Fruit fly (Drosophila melanogaster): ENCODE measurements around the gene CG8960.

Gene CG8960

dm6 chr3L:2162019-2162418 lies 34.8 kb upstream of the CG8960 start (continued):
- TF ChIP-seq Sox15 (GFP tag; optimal IDR thresholded peaks at IDR 0.05) (peak; percentile 51), CG3919 (GFP tag; optimal IDR thresholded peaks at IDR 0.05) (peak; percentile 95), CG15336 (GFP tag; IDR thresholded peaks at IDR 0.05) (peak; percentile 97), CG11762 (GFP tag; optimal IDR thresholded peaks at IDR 0.05; ENCODE audit: insufficient read depth) (peak; percentile 83), topi (GFP tag; optimal IDR thresholded peaks at IDR 0.05) (peak; percentile 87), net (GFP tag; optimal IDR thresholded peaks at IDR 0.05) (peak; percentile 73), salr (GFP tag; optimal IDR thresholded peaks at IDR 0.05) (peak; percentile 1 to 81), Lpt (GFP tag; optimal IDR thresholded peaks at IDR 0.05) (peak; percentile 91), CG10631 (GFP tag; optimal IDR thresholded peaks at IDR 0.05) (peak; percentile 78), CG10669 (GFP tag; optimal IDR thresholded peaks at IDR 0.05) (peak; percentile 78), CG6854 (GFP tag; optimal IDR thresholded peaks at IDR 0.05) (peak; percentile 62), esn (GFP tag; optimal IDR thresholded peaks at IDR 0.05) (peak; percentile 80), Hr4 (GFP tag; optimal IDR thresholded peaks at IDR 0.05) (peak; percentile 91), Eip78C (GFP tag) (peak; percentile 94)

dm6 chr3L:2162623-2163022 lies 34.2 kb upstream of the CG8960 start:
- TF ChIP-seq CG15336 (GFP tag; IDR thresholded peaks at IDR 0.05) = peak; percentile 77
- TF ChIP-seq CG6808 (GFP tag; optimal IDR thresholded peaks at IDR 0.05) = peak; percentile 26
- TF ChIP-seq Hr4 (GFP tag; optimal IDR thresholded peaks at IDR 0.05) = peak; percentile 7
- no peak for TF ChIP-seq Blimp-1 (GFP tag; optimal IDR thresholded peaks at IDR 0.05)
- no peak for TF ChIP-seq Eip75B (GFP tag; optimal IDR thresholded peaks at IDR 0.05)
- TF ChIP-seq CG3919 (GFP tag; optimal IDR thresholded peaks at IDR 0.05) = peak; percentile 23
- TF ChIP-seq CG6163 (GFP tag; IDR thresholded peaks at IDR 0.05) = peak; percentile 69; the same call in 2 of the 3 replicates
- TF ChIP-seq Ets96B (tag; optimal IDR thresholded peaks at IDR 0.05) = peak; percentile 14
- peak; percentile 73 for TF ChIP-seq CG8119 (GFP tag; IDR thresholded peaks at IDR 0.05)
- TF ChIP-seq OdsH (GFP tag; optimal IDR thresholded peaks at IDR 0.05) = peak; percentile 11
- peak; percentile 67 for TF ChIP-seq CG32006 (GFP tag; optimal IDR thresholded peaks at IDR 0.05)
- peak in 1 of 2 experiments; percentile 34 for TF ChIP-seq ss (GFP tag; optimal IDR thresholded peaks at IDR 0.05)
- TF ChIP-seq dsx (GFP tag; optimal IDR thresholded peaks at IDR 0.05; ENCODE audit: poor library complexity, severe bottlenecking) = no peak
- TF ChIP-seq fd59A (GFP tag; optimal IDR thresholded peaks at IDR 0.05) = no peak
- TF ChIP-seq eg (GFP tag; IDR thresholded peaks at IDR 0.05) = peak; percentile 60; the same call in 2 of the 3 replicates
- TF ChIP-seq CG6276 (GFP tag; optimal IDR thresholded peaks at IDR 0.05) = peak; percentile 52
- TF ChIP-seq CG16779 (tag; optimal IDR thresholded peaks at IDR 0.05) = peak; percentile 5
- peak; percentile 44 for TF ChIP-seq CG3032 (tag; optimal IDR thresholded peaks at IDR 0.05)
- TF ChIP-seq CG4318 (GFP tag; optimal IDR thresholded peaks at IDR 0.05) = peak; percentile 46
- no peak for TF ChIP-seq spab (GFP tag; optimal IDR thresholded peaks at IDR 0.05)
- TF ChIP-seq Eip78C (GFP tag) = peak; percentile 60
- TF ChIP-seq CG10631 (GFP tag; optimal IDR thresholded peaks at IDR 0.05) = peak; percentile 35
- TF ChIP-seq Gug (GFP tag; IDR thresholded peaks at IDR 0.05) = peak; percentile 64
- TF ChIP-seq Ets21C (GFP tag; optimal IDR thresholded peaks at IDR 0.05) = no peak
- peak; percentile 15 for TF ChIP-seq achi (GFP tag; optimal IDR thresholded peaks at IDR 0.05)
- TF ChIP-seq fd85E (GFP tag; optimal IDR thresholded peaks at IDR 0.05) = no peak
- no peak for TF ChIP-seq cyc (GFP tag; optimal IDR thresholded peaks at IDR 0.05)

- TF ChIP-seq eg (GFP tag; IDR thresholded peaks at IDR 0.05) = peak; percentile 7; the same call in 1 of the 3 replicates
- TF ChIP-seq CG31627 (GFP tag; optimal IDR thresholded peaks at IDR 0.05) = no peak
Observed at dm6 chr3L:2163608-2164007, 33.2 kb upstream of the CG8960 start, which contains the start of gene CG15822. Gene CG15822, minus strand, starts transcription at chr3L:2163863.

Measured in whole organism, prepupa.